Worm (Caenorhabditis elegans) whole organism, mixed stage, embryonic: ENCODE data around the gene R148.7.

Experiments used
- bed-3 ChIP-seq: fragments of 200-800 bp; sonication (Bioruptor generic); optimal IDR thresholded peaks from 3 replicates; lab custom pipeline; 2018; ENCODE audit warnings: mild to moderate bottlenecking, missing genetic modification characterization, moderate library complexity, missing compliant biosample characterization
- blmp-1 ChIP-seq: fragments of 150-350 bp; optimal IDR thresholded peaks from 2 replicates; lab custom pipeline; 2014; ENCODE audit warnings: missing biosample characterization, missing genetic modification characterization
- cnd-1 ChIP-seq: fragments of 200-800 bp; sonication (Bioruptor generic); optimal IDR thresholded peaks from 2 replicates; lab custom pipeline; 2018; ENCODE audit warnings: mild to moderate bottlenecking, missing genetic modification characterization, missing compliant biosample characterization
- elt-3 ChIP-seq: fragments of 150-350 bp; optimal IDR thresholded peaks from 2 replicates; lab custom pipeline; 2014; ENCODE audit warnings: missing biosample characterization, missing genetic modification characterization
- flh-1 ChIP-seq: fragments of 200-800 bp; sonication (Bioruptor generic); optimal IDR thresholded peaks from 2 replicates; lab custom pipeline; 2018; ENCODE audit warnings: mild to moderate bottlenecking, missing genetic modification characterization, moderate library complexity, missing compliant biosample characterization
- lsy-2 ChIP-seq: fragments of 150-350 bp; optimal IDR thresholded peaks from 2 replicates; lab custom pipeline; 2014; ENCODE audit warnings: missing biosample characterization, missing genetic modification characterization
- nhr-2 ChIP-seq: fragments of 150-350 bp; optimal IDR thresholded peaks from 2 replicates; lab custom pipeline; 2014; ENCODE audit warnings: missing biosample characterization, missing genetic modification characterization
- nhr-76 ChIP-seq: sonication (generic microtip); optimal IDR thresholded peaks from 2 replicates; lab custom pipeline; 2017; ENCODE audit warnings: missing biosample characterization, missing genetic modification characterization
- snpc-4 ChIP-seq: fragments of 150-350 bp; optimal IDR thresholded peaks from 2 replicates; lab custom pipeline; 2014; ENCODE audit warnings: missing biosample characterization, missing genetic modification characterization
- unc-39 ChIP-seq: fragments of 150-350 bp; optimal IDR thresholded peaks from 2 replicates; lab custom pipeline; 2014; ENCODE audit warnings: missing biosample characterization, missing genetic modification characterization
- unc-62 ChIP-seq: fragments of 150-350 bp; optimal IDR thresholded peaks from 2 replicates; lab custom pipeline; 2014; ENCODE audit warnings: missing biosample characterization, missing genetic modification reagents, missing genetic modification characterization
- ztf-11 ChIP-seq: fragments of 150-350 bp; optimal IDR thresholded peaks from 2 replicates; lab custom pipeline; 2014; ENCODE audit warnings: missing biosample characterization, missing genetic modification characterization

DNA sequence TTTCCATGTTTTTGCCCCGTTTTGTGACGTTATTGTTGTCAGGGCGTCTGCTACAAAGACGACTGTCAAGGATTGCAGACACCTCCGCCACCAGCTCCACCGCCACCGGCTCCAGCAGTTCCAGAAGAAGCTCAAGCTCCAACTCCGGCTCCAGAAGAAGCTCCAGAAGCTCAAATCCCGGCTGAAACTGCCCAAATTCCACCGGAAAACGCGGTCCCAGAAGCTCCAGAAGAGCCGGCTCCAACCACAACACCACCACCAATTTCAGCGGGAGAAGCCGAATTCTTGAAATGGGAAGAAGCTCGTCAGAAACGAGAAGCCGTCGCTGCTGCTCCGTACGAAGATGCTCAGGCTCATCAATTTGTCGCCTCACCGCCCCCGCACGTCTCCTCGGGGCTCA, 21.4 kb downstream of the R148.7 start:
- no peak for TF ChIP-seq unc-39 (tag; lab: Kevin White, UChicago)
- TF ChIP-seq elt-3 (tag; lab: Kevin White, UChicago) = no peak
- no peak for TF ChIP-seq flh-1
- no peak for TF ChIP-seq bed-3 (GFP tag; lab: Kevin White, UChicago)
- no peak for TF ChIP-seq unc-62 (GFP tag; lab: Kevin White, UChicago)
- no peak for TF ChIP-seq snpc-4
- no peak for TF ChIP-seq lsy-2 (tag; lab: Kevin White, UChicago)
- no peak for TF ChIP-seq ztf-11 (tag; lab: Kevin White, UChicago)
- TF ChIP-seq nhr-76 (tag; lab: Kevin White, UChicago) = no peak
- TF ChIP-seq blmp-1 (tag; lab: Kevin White, UChicago) = no peak
- TF ChIP-seq cnd-1 (tag; lab: Kevin White, UChicago) = no peak
- no peak for TF ChIP-seq nhr-2
